Fruit fly (Drosophila melanogaster): ENCODE results near the gene CG9737.

Gene CG9737

dm6 chr3R:30286347-30286746 lies 43.2 kb upstream of the CG9737 start:
- TF ChIP-seq CG3032 (tag; optimal IDR thresholded peaks at IDR 0.05) (peak; percentile 23), Ets96B (tag; optimal IDR thresholded peaks at IDR 0.05) (peak; percentile 18), Sox14 (GFP tag; optimal IDR thresholded peaks at IDR 0.05) (peak; percentile 34), CG4318 (GFP tag; optimal IDR thresholded peaks at IDR 0.05) (no peak), CG6854 (GFP tag; optimal IDR thresholded peaks at IDR 0.05) (no peak), CG15336 (GFP tag; IDR thresholded peaks at IDR 0.05) (no peak), topi (GFP tag; optimal IDR thresholded peaks at IDR 0.05) (peak; percentile 41), Met (GFP tag; optimal IDR thresholded peaks at IDR 0.05) (peak; percentile 31), fd85E (GFP tag; optimal IDR thresholded peaks at IDR 0.05) (no peak), CG3919 (GFP tag; optimal IDR thresholded peaks at IDR 0.05) (peak; percentile 8), Hr39 (GFP tag; optimal IDR thresholded peaks at IDR 0.05) (peak; percentile 26), OdsH (GFP tag; optimal IDR thresholded peaks at IDR 0.05) (peak; percentile 22), CG10631 (GFP tag; optimal IDR thresholded peaks at IDR 0.05) (peak; percentile 31), CG6276 (GFP tag; optimal IDR thresholded peaks at IDR 0.05) (no peak), CG16779 (tag; optimal IDR thresholded peaks at IDR 0.05) (no peak), svp (GFP tag) (peak; percentile 55), Lpt (GFP tag; optimal IDR thresholded peaks at IDR 0.05) (no peak), CG6808 (GFP tag; optimal IDR thresholded peaks at IDR 0.05) (peak; percentile 6), Gug (GFP tag; IDR thresholded peaks at IDR 0.05) (no peak), eg (GFP tag; IDR thresholded peaks at IDR 0.05) (no peak), CG10669 (GFP tag; optimal IDR thresholded peaks at IDR 0.05) (peak; percentile 32), CG11902 (GFP tag; optimal IDR thresholded peaks at IDR 0.05) (no peak), CG6163 (GFP tag; IDR thresholded peaks at IDR 0.05) (0 out of 3 replicates have a peak, but pooled peaks have one; percentile 6), net (GFP tag; optimal IDR thresholded peaks at IDR 0.05) (no peak), Sox15 (GFP tag; optimal IDR thresholded peaks at IDR 0.05) (no peak), esn (GFP tag; optimal IDR thresholded peaks at IDR 0.05) (peak; percentile 33), Eip78C (GFP tag) (peak; percentile 79), vri (GFP tag; optimal IDR thresholded peaks at IDR 0.05) (no peak), CG11762 (GFP tag; optimal IDR thresholded peaks at IDR 0.05; ENCODE audit: insufficient read depth) (peak; percentile 0), acj6 (GFP tag; optimal IDR thresholded peaks at IDR 0.05) (no peak), pdm3 (GFP tag; optimal IDR thresholded peaks at IDR 0.05) (peak; percentile 30), CG32006 (GFP tag; optimal IDR thresholded peaks at IDR 0.05) (peak; percentile 45), Hr4 (GFP tag; optimal IDR thresholded peaks at IDR 0.05) (peak; percentile 4), CG6792 (GFP tag; optimal IDR thresholded peaks at IDR 0.05) (peak; percentile 18), Eip75B (GFP tag; optimal IDR thresholded peaks at IDR 0.05) (peak; percentile 27), CG1621 (tag; optimal IDR thresholded peaks at IDR 0.05) (no peak), achi (GFP tag; optimal IDR thresholded peaks at IDR 0.05) (peak; percentile 14), Eip93F (GFP tag; optimal IDR thresholded peaks at IDR 0.05) (no peak), CG11294 (GFP tag; IDR thresholded peaks at IDR 0.05) (no peak), Smox (GFP tag; optimal IDR thresholded peaks at IDR 0.05) (no peak), Sox102F (GFP tag; optimal IDR thresholded peaks at IDR 0.05) (no peak), CG8119 (GFP tag; IDR thresholded peaks at IDR 0.05) (no peak), fd59A (GFP tag; optimal IDR thresholded peaks at IDR 0.05) (no peak), CG31627 (GFP tag; optimal IDR thresholded peaks at IDR 0.05) (peak; percentile 6), CG34406 (GFP tag; optimal IDR thresholded peaks at IDR 0.05) (peak; percentile 1), salr (GFP tag; optimal IDR thresholded peaks at IDR 0.05) (peak in 1 of 2 experiments; percentile 35), dsx (GFP tag; optimal IDR thresholded peaks at IDR 0.05; ENCODE audit: poor library complexity, severe bottlenecking) (peak; percentile 26), Blimp-1 (GFP tag; optimal IDR thresholded peaks at IDR 0.05) (no peak)

Measured in whole organism, prepupa.